Worm (Caenorhabditis elegans) whole organism, L4 larva: ENCODE data around the gene R05G6.1.

Source experiments
- D1046.2 ChIP-seq: fragments of 200-800 bp; sonication (Bioruptor generic); IDR thresholded peaks from 2 replicates; pipeline ENCODE4 v1.3.6; 2022; ENCODE audit warnings: missing genetic modification characterization, missing compliant biosample characterization
- F10B5.3 ChIP-seq: sonication (generic microtip); optimal IDR thresholded peaks from 2 replicates; lab custom pipeline; 2016; ENCODE audit warnings: mild to moderate bottlenecking, missing genetic modification characterization, missing compliant biosample characterization
- ZK337.2 ChIP-seq: fragments of 200-800 bp; sonication (Bioruptor generic); IDR thresholded peaks from 2 replicates; pipeline ENCODE4 v1.3.6; 2022; ENCODE audit warnings: missing genetic modification reagents, missing genetic modification characterization, missing compliant biosample characterization
- ZK546.5 ChIP-seq, 2 experiments: sonication (generic microtip); optimal IDR thresholded peaks; 2 replicates each; lab custom pipeline; 2017; ENCODE audit warnings: missing biosample characterization in 2 of 2, missing genetic modification characterization in 2 of 2
- aly-2 ChIP-seq: sonication (generic microtip); optimal IDR thresholded peaks from 2 replicates; lab custom pipeline; 2018; ENCODE audit warnings: missing biosample characterization, missing genetic modification characterization
- ceh-20 ChIP-seq: fragments of 200-800 bp; sonication (Bioruptor generic); IDR thresholded peaks from 2 replicates; pipeline ENCODE4 v1.3.6; 2022; ENCODE audit warnings: missing genetic modification reagents, missing genetic modification characterization, missing compliant biosample characterization
- ceh-32 ChIP-seq: sonication (generic microtip); optimal IDR thresholded peaks from 2 replicates; lab custom pipeline; 2016; ENCODE audit warnings: mild to moderate bottlenecking, missing genetic modification characterization, missing compliant biosample characterization; ENCODE audit not compliant: poor library complexity
- ces-1 ChIP-seq: fragments of 150-350 bp; sonication (generic microtip); optimal IDR thresholded peaks from 4 replicates; lab custom pipeline; 2014; ENCODE audit warnings: missing biosample characterization, missing genetic modification reagents, missing genetic modification characterization
- cey-2 ChIP-seq: sonication (generic microtip); optimal IDR thresholded peaks from 3 replicates; lab custom pipeline; 2017; ENCODE audit warnings: missing genetic modification characterization, mild to moderate bottlenecking, missing compliant biosample characterization, antibody characterized with exemption, borderline replicate concordance; ENCODE audit not compliant: insufficient read depth
- ctbp-1 ChIP-seq: fragments of 200-800 bp; sonication (Bioruptor generic); IDR thresholded peaks from 2 replicates; pipeline ENCODE4 v1.3.6; 2022; ENCODE audit warnings: missing genetic modification reagents, missing genetic modification characterization, missing compliant biosample characterization
- daf-12 ChIP-seq: fragments of 150-350 bp; optimal IDR thresholded peaks from 2 replicates; lab custom pipeline; 2014; ENCODE audit warnings: missing biosample characterization, missing genetic modification reagents, missing genetic modification characterization
- daf-16 ChIP-seq, 3 experiments: sonication (generic microtip); optimal IDR thresholded peaks; 2 replicates each; lab custom pipeline; 2016 to 2017; ENCODE audit warnings: missing genetic modification characterization in 3 of 3, missing genetic modification reagents in 3 of 3, mild to moderate bottlenecking in 2 of 3, missing compliant biosample characterization in 2 of 3, missing biosample characterization in 1 of 3, moderate library complexity in 1 of 3
- dmd-8 ChIP-seq: fragments of 200-800 bp; sonication (Bioruptor generic); IDR thresholded peaks from 2 replicates; pipeline ENCODE4 v1.3.6; 2022; ENCODE audit warnings: missing genetic modification characterization, missing compliant biosample characterization
- dmd-9 ChIP-seq: fragments of 200-800 bp; sonication (Bioruptor generic); IDR thresholded peaks from 2 replicates; pipeline ENCODE4 v1.3.6; 2022; ENCODE audit warnings: missing genetic modification reagents, missing genetic modification characterization, missing compliant biosample characterization
- egl-27 ChIP-seq: sonication (generic microtip); optimal IDR thresholded peaks from 3 replicates; lab custom pipeline; 2017; ENCODE audit warnings: missing biosample characterization, missing genetic modification reagents, missing genetic modification characterization
- egl-43 ChIP-seq: fragments of 200-800 bp; sonication (Bioruptor generic); IDR thresholded peaks from 2 replicates; pipeline ENCODE4 v1.3.6; 2022; ENCODE audit warnings: missing genetic modification reagents, missing genetic modification characterization, missing compliant biosample characterization
- fkh-10 ChIP-seq: fragments of 150-350 bp; optimal IDR thresholded peaks from 2 replicates; lab custom pipeline; 2014; ENCODE audit warnings: missing biosample characterization, missing genetic modification reagents, missing genetic modification characterization
- fos-1 ChIP-seq: fragments of 150-350 bp; optimal IDR thresholded peaks from 2 replicates; lab custom pipeline; 2014; ENCODE audit warnings: missing biosample characterization, missing genetic modification characterization
- hif-1 ChIP-seq, 2 experiments: sonication (generic microtip); optimal IDR thresholded peaks; 2 replicates each; lab custom pipeline; 2016 to 2017; ENCODE audit warnings: missing compliant biosample characterization in 2 of 2, missing genetic modification characterization in 2 of 2, missing genetic modification reagents in 2 of 2, missing genotype in 2 of 2, mild to moderate bottlenecking in 1 of 2
- hlh-11 ChIP-seq: fragments of 200-800 bp; sonication (Bioruptor generic); optimal IDR thresholded peaks from 2 replicates; lab custom pipeline; 2018; ENCODE audit warnings: mild to moderate bottlenecking, missing genetic modification characterization, missing compliant biosample characterization
- hmg-1.1 ChIP-seq: fragments of 200-800 bp; sonication (Bioruptor generic); IDR thresholded peaks from 2 replicates; pipeline ENCODE4 v1.3.6; 2022; ENCODE audit warnings: missing genetic modification reagents, missing genetic modification characterization, missing compliant biosample characterization
- jun-1 ChIP-seq: fragments of 150-350 bp; optimal IDR thresholded peaks from 2 replicates; lab custom pipeline; 2014; ENCODE audit warnings: missing biosample characterization, missing genetic modification reagents, missing genetic modification characterization
- lim-7 ChIP-seq: fragments of 200-800 bp; sonication (Bioruptor generic); IDR thresholded peaks from 2 replicates; pipeline ENCODE4 v1.3.6; 2022; ENCODE audit warnings: missing genetic modification characterization, missing compliant biosample characterization
- lin-29 ChIP-seq: fragments of 200-800 bp; sonication (Bioruptor generic); IDR thresholded peaks from 2 replicates; pipeline ENCODE4 v1.3.6; 2022; ENCODE audit warnings: missing genetic modification reagents, missing genetic modification characterization, missing compliant biosample characterization
- lin-39 ChIP-seq: fragments of 150-350 bp; optimal IDR thresholded peaks from 2 replicates; lab custom pipeline; 2014; ENCODE audit warnings: missing biosample characterization, missing genetic modification reagents, missing genetic modification characterization
- lir-3 ChIP-seq: sonication (generic microtip); optimal IDR thresholded peaks from 2 replicates; lab custom pipeline; 2016; ENCODE audit warnings: mild to moderate bottlenecking, missing genetic modification characterization, missing compliant biosample characterization
- lsy-2 ChIP-seq, 2 experiments: fragments of 150-350 bp in 1 of 2; sonication (generic microtip) in 1 of 2; optimal IDR thresholded peaks; 2 replicates each; lab custom pipeline; 2014 to 2017; ENCODE audit warnings: missing biosample characterization in 2 of 2, missing genetic modification characterization in 2 of 2
- madf-5 ChIP-seq, 2 experiments: fragments of 200-800 bp; sonication (Bioruptor generic); IDR thresholded peaks; 2 replicates each; pipeline ENCODE4 v1.3.6; 2022; ENCODE audit warnings: missing compliant biosample characterization in 2 of 2, missing genetic modification characterization in 2 of 2
- mdt-29 ChIP-seq: fragments of 200-800 bp; sonication (Bioruptor generic); IDR thresholded peaks from 2 replicates; pipeline ENCODE4 v1.3.6; 2022; ENCODE audit warnings: missing genetic modification reagents, missing genetic modification characterization, missing compliant biosample characterization
- mxl-3 ChIP-seq: fragments of 200-800 bp; sonication (Bioruptor generic); optimal IDR thresholded peaks from 2 replicates; lab custom pipeline; 2018; ENCODE audit warnings: mild to moderate bottlenecking, missing genetic modification characterization, missing compliant biosample characterization
- nhr-10 ChIP-seq: fragments of 150-350 bp; optimal IDR thresholded peaks from 2 replicates; lab custom pipeline; 2014; ENCODE audit warnings: missing biosample characterization, missing genetic modification characterization
- nhr-102 ChIP-seq: sonication (generic microtip); optimal IDR thresholded peaks from 2 replicates; lab custom pipeline; 2016; ENCODE audit warnings: mild to moderate bottlenecking, missing genetic modification characterization, moderate library complexity, missing compliant biosample characterization
- nhr-11 ChIP-seq: fragments of 150-350 bp; optimal IDR thresholded peaks from 2 replicates; lab custom pipeline; 2014; ENCODE audit warnings: missing biosample characterization, missing genetic modification characterization
- nhr-237 ChIP-seq: sonication (generic microtip); optimal IDR thresholded peaks from 2 replicates; lab custom pipeline; 2017; ENCODE audit warnings: missing biosample characterization, missing genetic modification characterization
- nhr-28 ChIP-seq: fragments of 150-350 bp; optimal IDR thresholded peaks from 2 replicates; lab custom pipeline; 2014; ENCODE audit warnings: missing biosample characterization, missing genetic modification characterization
- nhr-41 ChIP-seq: fragments of 200-800 bp; sonication (Bioruptor generic); IDR thresholded peaks from 2 replicates; pipeline ENCODE4 v1.3.6; 2022; ENCODE audit warnings: missing genetic modification reagents, missing genetic modification characterization, missing compliant biosample characterization
- nhr-6 ChIP-seq: fragments of 150-350 bp; optimal IDR thresholded peaks from 2 replicates; lab custom pipeline; 2014; ENCODE audit warnings: missing biosample characterization, missing genetic modification characterization
- nhr-76 ChIP-seq: fragments of 150-350 bp; optimal IDR thresholded peaks from 2 replicates; lab custom pipeline; 2014; ENCODE audit warnings: missing biosample characterization, missing genetic modification characterization
- sdz-12 ChIP-seq: fragments of 200-800 bp; sonication (Bioruptor generic); optimal IDR thresholded peaks from 2 replicates; lab custom pipeline; 2018; ENCODE audit warnings: mild to moderate bottlenecking, missing genetic modification characterization, missing compliant biosample characterization
- set-16 ChIP-seq: fragments of 200-800 bp; sonication (Bioruptor generic); IDR thresholded peaks from 2 replicates; pipeline ENCODE4 v1.3.6; 2022; ENCODE audit warnings: missing genetic modification reagents, missing genetic modification characterization, missing compliant biosample characterization
- skn-1 ChIP-seq: fragments of 150-350 bp; optimal IDR thresholded peaks from 2 replicates; lab custom pipeline; 2014; ENCODE audit warnings: missing biosample characterization, missing genetic modification characterization
- snpc-1.2 ChIP-seq: fragments of 200-800 bp; sonication (Bioruptor generic); IDR thresholded peaks from 2 replicates; pipeline ENCODE4 v1.3.6; 2022; ENCODE audit warnings: missing genetic modification reagents, missing genetic modification characterization, missing compliant biosample characterization
- spr-1 ChIP-seq: sonication (generic microtip); optimal IDR thresholded peaks from 2 replicates; lab custom pipeline; 2016; ENCODE audit warnings: mild to moderate bottlenecking, missing genetic modification characterization, missing compliant biosample characterization
- spr-3 ChIP-seq: fragments of 200-800 bp; sonication (Bioruptor generic); optimal IDR thresholded peaks from 2 replicates; lab custom pipeline; 2018; ENCODE audit warnings: mild to moderate bottlenecking, missing genetic modification characterization, missing compliant biosample characterization
- tra-1 ChIP-seq: fragments of 200-800 bp; sonication (Bioruptor generic); IDR thresholded peaks from 2 replicates; pipeline ENCODE4 v1.3.6; 2022; ENCODE audit warnings: missing genetic modification reagents, missing genetic modification characterization, missing compliant biosample characterization
- vab-7 ChIP-seq: fragments of 200-800 bp; sonication (Bioruptor generic); IDR thresholded peaks from 2 replicates; pipeline ENCODE4 v1.3.6; 2022; ENCODE audit warnings: missing genetic modification reagents, missing genetic modification characterization, missing compliant biosample characterization
- zfp-3 ChIP-seq: fragments of 200-800 bp; sonication (Bioruptor generic); conservative IDR thresholded peaks from 2 replicates; pipeline ENCODE4 v1.3.6; 2022; ENCODE audit warnings: missing genetic modification reagents, missing genetic modification characterization, missing compliant biosample characterization
- zip-2 ChIP-seq: fragments of 150-350 bp; optimal IDR thresholded peaks from 2 replicates; lab custom pipeline; 2014; ENCODE audit warnings: missing biosample characterization, missing genetic modification characterization
- ztf-11 ChIP-seq: fragments of 150-350 bp; optimal IDR thresholded peaks from 2 replicates; lab custom pipeline; 2014; ENCODE audit warnings: missing biosample characterization, missing genetic modification characterization

Gene R05G6.1

ce11 chrIV:7486201-7486947 is 46.1 kb upstream of the R05G6.1 start, which contains the start of the genes his-61 and his-62 (continued):
- TF ChIP-seq dmd-9: no peak
- TF ChIP-seq mxl-3 (GFP tag; lab: Kevin White, UChicago): no peak
- no peak for TF ChIP-seq zip-2 (tag; lab: Kevin White, UChicago)
- no peak for TF ChIP-seq lir-3
- no peak for TF ChIP-seq lin-39
- no peak for TF ChIP-seq zfp-3
- peak; percentile 74 for TF ChIP-seq nhr-6 (tag; lab: Kevin White, UChicago)
- TF ChIP-seq hif-1 (tag; optimal IDR thresholded peaks at IDR 0.05; lab: Kevin White, UChicago): peak in 1 of 2 experiments; percentile 22
- no peak for TF ChIP-seq sdz-12 (GFP tag; lab: Kevin White, UChicago)
- no peak for TF ChIP-seq ztf-11
- peak in 1 of 2 experiments; percentile 17 for TF ChIP-seq daf-16 (GFP tag; optimal IDR thresholded peaks at IDR 0.05; lab: Kevin White, UChicago)
- peak; percentile 87 for TF ChIP-seq daf-16 (tag; optimal IDR thresholded peaks at IDR 0.05; lab: Kevin White, UChicago)
- TF ChIP-seq cey-2: no peak
- TF ChIP-seq lim-7 (GFP tag; lab: Robert Waterston, UW): peak; percentile 64
- TF ChIP-seq nhr-41 (GFP tag; lab: Robert Waterston, UW): 0 out of 2 replicates have a peak, but pooled peaks have one; percentile 20
- TF ChIP-seq vab-7: peak; percentile 40; the same call in 1 of the 2 replicates
- peak; percentile 68; the same call in 1 of the 2 replicates for TF ChIP-seq dmd-8 (GFP tag; lab: Robert Waterston, UW)
- no peak for TF ChIP-seq ceh-20
- TF ChIP-seq madf-5 (GFP tag; IDR thresholded peaks at IDR 0.05; lab: Robert Waterston, UW): no peak
- no peak for TF ChIP-seq fkh-10
- TF ChIP-seq nhr-237 (tag; lab: Kevin White, UChicago): no peak
- no peak for TF ChIP-seq aly-2 (tag; lab: Kevin White, UChicago)
- no peak for TF ChIP-seq spr-1 (tag; lab: Kevin White, UChicago)
- TF ChIP-seq nhr-28 (tag; lab: Kevin White, UChicago): peak; percentile 18
- TF ChIP-seq nhr-10 (tag; lab: Kevin White, UChicago): peak; percentile 6
- TF ChIP-seq tra-1 (GFP tag; lab: Robert Waterston, UW): 0 out of 2 replicates have a peak, but pooled peaks have one; percentile 43
- TF ChIP-seq ZK337.2 (GFP tag; lab: Robert Waterston, UW): no peak
- no peak for TF ChIP-seq mdt-29
- TF ChIP-seq daf-12 (tag; lab: Kevin White, UChicago): no peak
- no peak for TF ChIP-seq nhr-76 (tag; lab: Kevin White, UChicago)
- TF ChIP-seq snpc-1.2 (GFP tag; lab: Robert Waterston, UW): peak; percentile 68
- TF ChIP-seq ces-1 (GFP tag; lab: Kevin White, UChicago): no peak
- TF ChIP-seq skn-1 (tag; lab: Kevin White, UChicago): no peak
- 0 out of 2 replicates have a peak, but pooled peaks have one; percentile 40 for TF ChIP-seq D1046.2 (GFP tag; lab: Robert Waterston, UW)
- no peak for TF ChIP-seq fos-1 (tag; lab: Kevin White, UChicago)
- peak; percentile 91 for TF ChIP-seq hlh-11
- no peak for TF ChIP-seq nhr-11
- TF ChIP-seq lsy-2 (tag; optimal IDR thresholded peaks at IDR 0.05; lab: Kevin White, UChicago): peak in 1 of 2 experiments; percentile 79
- no peak for TF ChIP-seq ceh-32 (tag; lab: Kevin White, UChicago)
- no peak for TF ChIP-seq jun-1 (tag; lab: Kevin White, UChicago)
- TF ChIP-seq egl-43: peak; percentile 61
- TF ChIP-seq set-16 (GFP tag; lab: Robert Waterston, UW): peak; percentile 27; the same call in 1 of the 2 replicates
- no peak for TF ChIP-seq ctbp-1 (GFP tag; lab: Robert Waterston, UW)
- TF ChIP-seq lin-29 (GFP tag; lab: Robert Waterston, UW): no peak
- TF ChIP-seq nhr-102 (tag; lab: Kevin White, UChicago): peak; percentile 86
- no peak for TF ChIP-seq ZK546.5 (tag; optimal IDR thresholded peaks at IDR 0.05; lab: Kevin White, UChicago)
- TF ChIP-seq egl-27: no peak
- TF ChIP-seq hmg-1.1 (GFP tag; lab: Robert Waterston, UW): peak; percentile 48; the same call in 1 of the 2 replicates
- TF ChIP-seq spr-3 (GFP tag; lab: Kevin White, UChicago): no peak
- peak; percentile 72 for TF ChIP-seq F10B5.3 (tag; lab: Kevin White, UChicago)
